Fruit fly (Drosophila melanogaster): Measurements from ENCODE around the gene CG33654.
A peak's percentile ranks its signal among the peaks of the same experiment; 100 is the strongest.

DNA sequence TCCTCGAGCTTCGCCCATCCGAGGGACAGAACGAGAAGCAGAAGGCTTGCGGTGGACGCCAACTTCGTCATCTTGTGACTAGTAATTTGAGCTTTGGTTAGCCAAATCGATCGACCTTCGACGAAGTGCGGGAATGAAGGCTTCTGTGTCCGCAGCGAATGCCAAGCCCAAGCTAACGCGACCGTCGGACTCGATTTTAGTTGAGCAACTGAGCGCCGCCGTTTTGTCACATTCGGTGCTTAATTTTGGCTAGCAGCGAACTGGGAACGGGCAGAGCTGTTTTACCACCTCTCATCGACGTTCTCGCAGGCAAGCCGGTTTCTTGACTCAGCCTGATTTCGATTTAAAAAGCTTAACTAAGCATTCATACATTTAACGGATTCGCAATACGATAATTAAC, 43.2 kb upstream of the CG33654 start:
- no peak for TF ChIP-seq Lpt (GFP tag; optimal IDR thresholded peaks at IDR 0.05)
- no peak for TF ChIP-seq Sox14 (GFP tag; optimal IDR thresholded peaks at IDR 0.05)
- TF ChIP-seq CG8319 (GFP tag; optimal IDR thresholded peaks at IDR 0.05): no peak
- TF ChIP-seq Sox102F (GFP tag; optimal IDR thresholded peaks at IDR 0.05): no peak
- no peak for TF ChIP-seq Gug (GFP tag; IDR thresholded peaks at IDR 0.05)
- TF ChIP-seq CG10631 (GFP tag; optimal IDR thresholded peaks at IDR 0.05): no peak
- no peak for TF ChIP-seq ss (GFP tag; optimal IDR thresholded peaks at IDR 0.05)
- TF ChIP-seq CG9139 (GFP tag; optimal IDR thresholded peaks at IDR 0.05): no peak
- TF ChIP-seq CG8632 (GFP tag; optimal IDR thresholded peaks at IDR 0.05): no peak
- TF ChIP-seq Eip78C (GFP tag): peak; percentile 14
- no peak for TF ChIP-seq esn (GFP tag; optimal IDR thresholded peaks at IDR 0.05)
- TF ChIP-seq Hr4 (GFP tag; optimal IDR thresholded peaks at IDR 0.05): no peak

Data from whole organism, prepupa.